Worm (Caenorhabditis elegans): ENCODE results near the gene ckc-1.

The ckc-1 gene

ce11 chrX:3576239-3576638 is at the start of gene ckc-1:
Gene ckc-1 (plus strand): TSS chrX:3576606.
- TF ChIP-seq ama-1 (optimal IDR thresholded peaks at IDR 0.05) (no peak), ceh-36 (tag; optimal IDR thresholded peaks at IDR 0.05) (no peak), sea-1 (GFP tag; conservative IDR thresholded peaks at IDR 0.05) (no peak), tra-4 (tag; optimal IDR thresholded peaks at IDR 0.05) (no peak), hmbx-1 (tag; optimal IDR thresholded peaks at IDR 0.05) (no peak), ets-7 (tag; optimal IDR thresholded peaks at IDR 0.05) (no peak), hmg-4 (GFP tag; optimal IDR thresholded peaks at IDR 0.05) (no peak), tbx-37 (GFP tag; conservative IDR thresholded peaks at IDR 0.05) (no peak), F13C5.2 (tag; optimal IDR thresholded peaks at IDR 0.05) (no peak), aly-1 (tag; optimal IDR thresholded peaks at IDR 0.05) (no peak), pes-1 (GFP tag; IDR thresholded peaks at IDR 0.05) (no peak), scrt-1 (GFP tag; IDR thresholded peaks at IDR 0.05) (no peak), flt-1 (GFP tag; IDR thresholded peaks at IDR 0.05) (no peak), hnd-1 (tag; optimal IDR thresholded peaks at IDR 0.05) (no peak), tbx-11 (GFP tag; IDR thresholded peaks at IDR 0.05) (no peak), B0310.2 (tag; optimal IDR thresholded peaks at IDR 0.05) (no peak), ceh-13 (GFP tag; optimal IDR thresholded peaks at IDR 0.05) (no peak)

- TF ChIP-seq ets-7 (tag; optimal IDR thresholded peaks at IDR 0.05) (no peak), scrt-1 (GFP tag; IDR thresholded peaks at IDR 0.05) (no peak), sea-1 (GFP tag; conservative IDR thresholded peaks at IDR 0.05) (no peak), F13C5.2 (tag; optimal IDR thresholded peaks at IDR 0.05) (no peak), ama-1 (optimal IDR thresholded peaks at IDR 0.05) (no peak), tbx-11 (GFP tag; IDR thresholded peaks at IDR 0.05) (no peak), hnd-1 (tag; optimal IDR thresholded peaks at IDR 0.05) (no peak), aly-1 (tag; optimal IDR thresholded peaks at IDR 0.05) (no peak), ceh-13 (GFP tag; optimal IDR thresholded peaks at IDR 0.05) (no peak)
Observed at ce11 chrX:3526712-3527111, 49.7 kb upstream of the ckc-1 start.

- no peak for TF ChIP-seq ets-7 (tag; optimal IDR thresholded peaks at IDR 0.05)
- TF ChIP-seq F13C5.2 (tag; optimal IDR thresholded peaks at IDR 0.05) = no peak
- no peak for TF ChIP-seq hnd-1 (tag; optimal IDR thresholded peaks at IDR 0.05)
- TF ChIP-seq scrt-1 (GFP tag; IDR thresholded peaks at IDR 0.05) = no peak
- TF ChIP-seq tbx-11 (GFP tag; IDR thresholded peaks at IDR 0.05) = no peak
- TF ChIP-seq flt-1 (GFP tag; IDR thresholded peaks at IDR 0.05) = no peak
- no peak for TF ChIP-seq ama-1 (optimal IDR thresholded peaks at IDR 0.05)
- no peak for TF ChIP-seq ceh-36 (tag; optimal IDR thresholded peaks at IDR 0.05)
- TF ChIP-seq sea-1 (GFP tag; conservative IDR thresholded peaks at IDR 0.05) = no peak
- no peak for TF ChIP-seq tra-4 (tag; optimal IDR thresholded peaks at IDR 0.05)
- no peak for TF ChIP-seq hmg-4 (GFP tag; optimal IDR thresholded peaks at IDR 0.05)
- no peak for TF ChIP-seq pes-1 (GFP tag; IDR thresholded peaks at IDR 0.05)
- no peak for TF ChIP-seq B0310.2 (tag; optimal IDR thresholded peaks at IDR 0.05)
- no peak for TF ChIP-seq ceh-13 (GFP tag; optimal IDR thresholded peaks at IDR 0.05)
- no peak for TF ChIP-seq hmbx-1 (tag; optimal IDR thresholded peaks at IDR 0.05)
- no peak for TF ChIP-seq tbx-37 (GFP tag; conservative IDR thresholded peaks at IDR 0.05)
- no peak for TF ChIP-seq aly-1 (tag; optimal IDR thresholded peaks at IDR 0.05)
Observed at ce11 chrX:3532919-3533318, 43.5 kb upstream of the ckc-1 start, which contains the start of gene F56B6.6. Gene F56B6.6 (minus strand): TSS chrX:3533019.

- TF ChIP-seq F13C5.2 (tag; optimal IDR thresholded peaks at IDR 0.05) (no peak), hmbx-1 (tag; optimal IDR thresholded peaks at IDR 0.05) (no peak), pes-1 (GFP tag; IDR thresholded peaks at IDR 0.05) (no peak), ama-1 (optimal IDR thresholded peaks at IDR 0.05) (no peak), tra-4 (tag; optimal IDR thresholded peaks at IDR 0.05) (no peak), hnd-1 (tag; optimal IDR thresholded peaks at IDR 0.05) (no peak), hmg-4 (GFP tag; optimal IDR thresholded peaks at IDR 0.05) (no peak), scrt-1 (GFP tag; IDR thresholded peaks at IDR 0.05) (no peak), ceh-13 (GFP tag; optimal IDR thresholded peaks at IDR 0.05) (no peak), B0310.2 (tag; optimal IDR thresholded peaks at IDR 0.05) (no peak), ceh-36 (tag; optimal IDR thresholded peaks at IDR 0.05) (no peak), aly-1 (tag; optimal IDR thresholded peaks at IDR 0.05) (no peak), flt-1 (GFP tag; IDR thresholded peaks at IDR 0.05) (no peak), tbx-11 (GFP tag; IDR thresholded peaks at IDR 0.05) (no peak), ets-7 (tag; optimal IDR thresholded peaks at IDR 0.05) (no peak), tbx-37 (GFP tag; conservative IDR thresholded peaks at IDR 0.05) (no peak), sea-1 (GFP tag; conservative IDR thresholded peaks at IDR 0.05) (no peak)
Observed at ce11 chrX:3534218-3534617, 42.2 kb upstream of the ckc-1 start.

- TF ChIP-seq hnd-1 (tag; optimal IDR thresholded peaks at IDR 0.05) = no peak
- no peak for TF ChIP-seq sea-1 (GFP tag; conservative IDR thresholded peaks at IDR 0.05)
- TF ChIP-seq tra-4 (tag; optimal IDR thresholded peaks at IDR 0.05) = no peak
- TF ChIP-seq ets-7 (tag; optimal IDR thresholded peaks at IDR 0.05) = no peak
- TF ChIP-seq F13C5.2 (tag; optimal IDR thresholded peaks at IDR 0.05) = no peak
- TF ChIP-seq ceh-36 (tag; optimal IDR thresholded peaks at IDR 0.05) = no peak
- no peak for TF ChIP-seq B0310.2 (tag; optimal IDR thresholded peaks at IDR 0.05)
- TF ChIP-seq ceh-13 (GFP tag; optimal IDR thresholded peaks at IDR 0.05) = no peak
- TF ChIP-seq hmg-4 (GFP tag; optimal IDR thresholded peaks at IDR 0.05) = no peak
- TF ChIP-seq ama-1 (optimal IDR thresholded peaks at IDR 0.05) = no peak
- TF ChIP-seq tbx-37 (GFP tag; conservative IDR thresholded peaks at IDR 0.05) = no peak
- TF ChIP-seq hmbx-1 (tag; optimal IDR thresholded peaks at IDR 0.05) = no peak
- TF ChIP-seq tbx-11 (GFP tag; IDR thresholded peaks at IDR 0.05) = no peak
- no peak for TF ChIP-seq flt-1 (GFP tag; IDR thresholded peaks at IDR 0.05)
Observed at ce11 chrX:3535505-3535904, 40.9 kb upstream of the ckc-1 start.

- TF ChIP-seq ceh-36 (tag; optimal IDR thresholded peaks at IDR 0.05) (no peak), hmbx-1 (tag; optimal IDR thresholded peaks at IDR 0.05) (no peak), flt-1 (GFP tag; IDR thresholded peaks at IDR 0.05) (no peak), tbx-37 (GFP tag; conservative IDR thresholded peaks at IDR 0.05) (no peak), ets-7 (tag; optimal IDR thresholded peaks at IDR 0.05) (no peak), aly-1 (tag; optimal IDR thresholded peaks at IDR 0.05) (no peak)
Observed at ce11 chrX:3536302-3537251, 39.8 kb upstream of the ckc-1 start.

- TF ChIP-seq hmg-4 (GFP tag; optimal IDR thresholded peaks at IDR 0.05) (no peak), ceh-13 (GFP tag; optimal IDR thresholded peaks at IDR 0.05) (no peak), tra-4 (tag; optimal IDR thresholded peaks at IDR 0.05) (no peak), aly-1 (tag; optimal IDR thresholded peaks at IDR 0.05) (no peak), B0310.2 (tag; optimal IDR thresholded peaks at IDR 0.05) (no peak), F13C5.2 (tag; optimal IDR thresholded peaks at IDR 0.05) (no peak), pes-1 (GFP tag; IDR thresholded peaks at IDR 0.05) (no peak), hnd-1 (tag; optimal IDR thresholded peaks at IDR 0.05) (no peak), ceh-36 (tag; optimal IDR thresholded peaks at IDR 0.05) (no peak), sea-1 (GFP tag; conservative IDR thresholded peaks at IDR 0.05) (no peak), hmbx-1 (tag; optimal IDR thresholded peaks at IDR 0.05) (no peak)
Observed at ce11 chrX:3537335-3537734, 39.1 kb upstream of the ckc-1 start, which contains the start of gene gyg-1. Gene gyg-1 (plus strand): TSS chrX:3537635.
